Worm (Caenorhabditis elegans) whole organism, late embryonic: Measurements from ENCODE around the gene ZK154.6.

ENCODE experiments used
- madf-2 ChIP-seq: sonication (generic microtip); optimal IDR thresholded peaks from 2 replicates; lab custom pipeline; 2017; ENCODE audit warnings: missing genetic modification characterization, missing compliant biosample characterization
- pha-4 ChIP-seq: fragments of 150-350 bp; optimal IDR thresholded peaks from 2 replicates; lab custom pipeline; 2018; ENCODE audit warnings: missing biosample characterization, missing genetic modification reagents, missing genetic modification characterization

DNA sequence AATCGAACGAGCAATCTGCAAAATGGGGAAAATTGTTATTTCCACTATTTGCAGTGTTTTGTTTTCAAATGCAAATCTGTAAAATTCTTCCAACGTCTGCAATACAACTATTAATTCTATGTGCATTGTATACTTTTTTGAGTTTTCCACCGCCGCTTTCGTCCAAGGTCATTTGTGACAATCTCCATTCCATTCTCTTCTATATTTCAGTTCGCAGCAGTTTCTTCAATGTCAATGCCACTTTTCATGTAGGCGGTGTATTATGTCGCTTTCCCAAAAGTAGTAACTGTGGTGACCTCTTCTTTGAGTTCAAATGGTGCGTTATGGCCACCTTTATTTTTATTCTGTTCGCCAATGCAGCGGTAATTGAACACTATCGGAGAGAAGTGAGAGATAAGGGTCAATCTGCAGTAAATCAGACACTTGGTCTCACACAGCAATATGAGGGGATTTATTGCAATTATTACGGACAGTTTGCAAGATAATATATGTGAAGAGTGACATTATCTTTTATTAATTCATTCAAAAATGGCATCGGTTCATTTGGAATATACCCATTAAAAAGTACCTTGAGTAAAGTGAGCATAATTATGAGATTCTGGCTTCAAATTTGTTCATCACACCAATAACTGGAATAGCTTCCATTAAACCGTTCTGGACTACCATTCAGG is 33.4 kb upstream of the ZK154.6 start:
- TF ChIP-seq madf-2 (tag; lab: Kevin White, UChicago) (no peak), pha-4 (no peak)
